Worm (Caenorhabditis elegans) whole organism, early embryonic: ENCODE results near the gene Y54F10BM.6.

Source experiments
- B0310.2 ChIP-seq: sonication (generic microtip); optimal IDR thresholded peaks from 2 replicates; lab custom pipeline; 2016; ENCODE audit warnings: mild to moderate bottlenecking, missing genetic modification characterization, missing compliant biosample characterization
- F13C5.2 ChIP-seq: sonication (generic microtip); optimal IDR thresholded peaks from 2 replicates; lab custom pipeline; 2017; ENCODE audit warnings: mild to moderate bottlenecking, missing genetic modification characterization, inconsistent platforms, missing compliant biosample characterization
- aly-1 ChIP-seq: sonication (generic microtip); optimal IDR thresholded peaks from 2 replicates; lab custom pipeline; 2016; ENCODE audit warnings: missing genetic modification characterization, missing compliant biosample characterization
- ama-1 ChIP-seq: fragments of 150-350 bp; optimal IDR thresholded peaks from 2 replicates; lab custom pipeline; 2014
- ceh-36 ChIP-seq: sonication (generic microtip); optimal IDR thresholded peaks from 2 replicates; lab custom pipeline; 2016; ENCODE audit warnings: missing genetic modification characterization, inconsistent platforms, missing compliant biosample characterization
- ets-7 ChIP-seq: sonication (generic microtip); optimal IDR thresholded peaks from 2 replicates; lab custom pipeline; 2016; ENCODE audit warnings: missing genotype, missing genetic modification characterization, missing compliant biosample characterization
- flt-1 ChIP-seq: fragments of 200-800 bp; sonication (Bioruptor generic); IDR thresholded peaks from 2 replicates; pipeline ENCODE4 v1.3.6; 2022; ENCODE audit warnings: missing genetic modification characterization, missing compliant biosample characterization
- hmbx-1 ChIP-seq: sonication (generic microtip); optimal IDR thresholded peaks from 2 replicates; lab custom pipeline; 2016; ENCODE audit warnings: mild to moderate bottlenecking, missing genetic modification characterization, missing compliant biosample characterization
- hmg-4 ChIP-seq: fragments of 200-800 bp; sonication (Bioruptor generic); optimal IDR thresholded peaks from 2 replicates; lab custom pipeline; 2018; ENCODE audit warnings: mild to moderate bottlenecking, missing genetic modification characterization, missing compliant biosample characterization
- sea-1 ChIP-seq: fragments of 200-800 bp; sonication (Bioruptor generic); conservative IDR thresholded peaks from 2 replicates; pipeline ENCODE4 v1.3.6; 2022; ENCODE audit warnings: missing genetic modification characterization, missing compliant biosample characterization
- tbx-11 ChIP-seq: fragments of 200-800 bp; sonication (Bioruptor generic); IDR thresholded peaks from 2 replicates; pipeline ENCODE4 v1.3.6; 2022; ENCODE audit warnings: missing genetic modification characterization, missing compliant biosample characterization

- TF ChIP-seq ama-1 (lab: Kevin White, UChicago): no peak
- TF ChIP-seq hmbx-1: no peak
- no peak for TF ChIP-seq ceh-36 (tag; lab: Kevin White, UChicago)
- TF ChIP-seq ets-7 (tag; lab: Kevin White, UChicago): no peak
- no peak for TF ChIP-seq F13C5.2 (tag; lab: Kevin White, UChicago)
- no peak for TF ChIP-seq B0310.2 (tag; lab: Kevin White, UChicago)
- no peak for TF ChIP-seq sea-1 (GFP tag; lab: Robert Waterston, UW)
- TF ChIP-seq aly-1 (tag; lab: Kevin White, UChicago): no peak
- TF ChIP-seq flt-1 (GFP tag; lab: Robert Waterston, UW): no peak
- TF ChIP-seq hmg-4 (GFP tag; lab: Kevin White, UChicago): no peak
- TF ChIP-seq tbx-11: no peak
These were observed 3.1 kb downstream of the Y54F10BM.6 start, which contains the start of gene fbxa-9 for ce11 chrIII:2265986-2266701.
